Worm (Caenorhabditis elegans): ENCODE measurements around the gene F19G12.1.
A peak's percentile ranks its signal among the peaks of the same experiment; 100 is the strongest.

The F19G12.1 gene

DNA sequence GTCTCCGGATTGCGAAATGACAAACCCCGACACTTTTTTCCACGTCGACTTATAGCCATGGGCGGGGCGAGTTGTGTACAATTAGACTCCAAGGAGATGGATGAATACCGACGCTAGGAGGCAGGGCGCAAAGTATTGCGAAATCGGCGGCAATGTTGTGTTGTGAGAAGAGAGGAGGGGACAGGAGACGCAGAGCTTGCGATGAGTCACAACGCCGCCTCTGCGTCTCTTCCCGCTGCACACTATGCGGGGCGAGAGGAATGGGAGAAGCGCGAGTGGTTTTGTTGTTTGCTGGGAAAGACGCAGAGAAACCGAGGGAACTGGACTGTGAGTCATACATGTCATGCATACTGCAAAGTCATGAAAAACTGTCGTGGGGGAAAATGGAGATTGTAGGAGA lies 23.6 kb downstream of the F19G12.1 start:
- TF ChIP-seq pes-1 (GFP tag; IDR thresholded peaks at IDR 0.05), result no peak
- peak; percentile 79 for TF ChIP-seq hmg-4 (GFP tag; optimal IDR thresholded peaks at IDR 0.05)
- peak; percentile 67; the same call in 1 of the 2 replicates for TF ChIP-seq scrt-1 (GFP tag; IDR thresholded peaks at IDR 0.05)

DNA sequence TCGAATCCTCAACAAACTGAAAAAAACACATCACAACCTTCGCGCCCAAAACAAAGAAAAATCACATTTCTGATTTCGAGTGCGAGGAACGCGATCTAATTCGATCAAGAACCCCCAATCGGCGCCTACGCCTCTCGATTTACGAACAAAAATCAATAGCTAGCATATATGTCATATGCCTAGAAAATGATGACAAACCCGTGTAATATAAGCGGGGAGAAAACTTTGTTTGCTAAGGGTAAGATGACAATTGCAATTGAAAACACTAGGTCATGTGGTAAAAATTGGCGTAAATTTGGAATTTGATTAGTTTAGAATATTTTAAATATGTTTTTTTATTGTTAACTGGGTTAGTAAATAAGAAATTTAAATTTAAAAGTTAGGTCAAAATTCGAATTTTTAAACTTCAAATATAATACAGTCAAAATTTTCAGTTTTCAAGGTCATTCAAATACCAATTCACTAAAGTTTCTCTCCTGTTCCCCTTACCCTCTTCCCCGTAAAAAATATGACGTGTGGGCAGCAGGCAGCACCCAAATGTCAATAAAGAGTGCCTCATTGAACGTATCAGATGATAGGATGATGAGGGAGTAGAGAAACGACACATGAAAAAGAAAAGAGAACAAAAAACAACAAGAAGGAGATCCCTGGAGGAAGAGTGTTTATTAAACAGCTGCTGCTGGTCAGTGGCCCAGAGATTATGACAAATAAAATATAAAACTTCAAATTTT lies 25.7 kb downstream of the F19G12.1 start:
- TF ChIP-seq F13C5.2 (tag; optimal IDR thresholded peaks at IDR 0.05) (no peak), ceh-36 (tag; optimal IDR thresholded peaks at IDR 0.05) (no peak), hnd-1 (tag; optimal IDR thresholded peaks at IDR 0.05) (no peak), flt-1 (GFP tag; IDR thresholded peaks at IDR 0.05) (no peak), ama-1 (optimal IDR thresholded peaks at IDR 0.05) (no peak), tbx-11 (GFP tag; IDR thresholded peaks at IDR 0.05) (no peak), aly-1 (tag; optimal IDR thresholded peaks at IDR 0.05) (no peak), ets-7 (tag; optimal IDR thresholded peaks at IDR 0.05) (no peak), scrt-1 (GFP tag; IDR thresholded peaks at IDR 0.05) (no peak), hmg-4 (GFP tag; optimal IDR thresholded peaks at IDR 0.05) (no peak), hmbx-1 (tag; optimal IDR thresholded peaks at IDR 0.05) (no peak), pes-1 (GFP tag; IDR thresholded peaks at IDR 0.05) (no peak), tbx-37 (GFP tag; conservative IDR thresholded peaks at IDR 0.05) (no peak), ceh-13 (GFP tag; optimal IDR thresholded peaks at IDR 0.05) (no peak), tra-4 (tag; optimal IDR thresholded peaks at IDR 0.05) (no peak), sea-1 (GFP tag; conservative IDR thresholded peaks at IDR 0.05) (no peak), B0310.2 (tag; optimal IDR thresholded peaks at IDR 0.05) (no peak)

DNA sequence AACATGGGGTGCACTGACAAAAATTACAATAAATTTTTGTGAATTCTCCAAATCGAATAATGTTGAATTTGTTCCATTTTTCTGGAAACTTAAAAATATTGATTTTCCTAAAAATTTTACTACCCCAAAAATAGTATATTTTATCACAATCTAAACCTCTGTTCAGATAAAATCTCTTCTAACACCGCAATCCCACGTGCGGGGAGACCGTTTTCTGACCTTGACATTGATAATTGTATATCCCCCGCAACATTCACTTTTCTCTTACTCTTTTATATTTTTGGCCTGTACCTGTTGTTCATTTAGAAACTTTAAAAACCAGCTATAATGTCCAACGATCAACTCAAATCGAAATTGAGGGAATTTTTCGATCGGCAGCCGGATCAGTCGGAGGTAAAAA lies 28.0 kb downstream of the F19G12.1 start, which contains the start of gene D1005.2:
Gene D1005.2 (plus strand): TSS at position 230 of the 400 bp plus-strand sequence.
- TF ChIP-seq hmbx-1 (tag; optimal IDR thresholded peaks at IDR 0.05) (no peak), tbx-37 (GFP tag; conservative IDR thresholded peaks at IDR 0.05) (no peak), F13C5.2 (tag; optimal IDR thresholded peaks at IDR 0.05) (no peak), aly-1 (tag; optimal IDR thresholded peaks at IDR 0.05) (no peak), tbx-11 (GFP tag; IDR thresholded peaks at IDR 0.05) (no peak), scrt-1 (GFP tag; IDR thresholded peaks at IDR 0.05) (no peak), sea-1 (GFP tag; conservative IDR thresholded peaks at IDR 0.05) (no peak), hmg-4 (GFP tag; optimal IDR thresholded peaks at IDR 0.05) (no peak), tra-4 (tag; optimal IDR thresholded peaks at IDR 0.05) (no peak)

DNA sequence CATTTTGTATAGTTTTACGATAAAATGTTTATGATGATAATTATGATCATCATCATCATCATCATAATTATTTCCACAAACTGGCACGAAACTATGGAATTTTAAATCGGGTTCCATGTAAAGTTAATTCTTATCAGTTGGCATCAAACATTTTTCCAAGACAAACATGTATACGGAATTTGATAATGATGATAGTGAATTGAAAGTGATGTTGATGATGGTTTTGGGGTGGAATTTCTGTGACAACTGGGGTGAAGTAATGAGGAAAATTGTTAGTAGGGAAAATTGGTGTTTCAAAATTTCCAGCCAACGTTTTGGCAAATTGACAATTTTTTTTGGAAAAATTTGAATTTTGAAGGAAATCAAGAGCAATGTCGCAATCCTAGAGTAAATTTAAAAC lies 28.9 kb downstream of the F19G12.1 start:
- TF ChIP-seq tbx-11 (GFP tag; IDR thresholded peaks at IDR 0.05) (no peak), tbx-37 (GFP tag; conservative IDR thresholded peaks at IDR 0.05) (no peak), ama-1 (optimal IDR thresholded peaks at IDR 0.05) (no peak), sea-1 (GFP tag; conservative IDR thresholded peaks at IDR 0.05) (no peak), B0310.2 (tag; optimal IDR thresholded peaks at IDR 0.05) (no peak), tra-4 (tag; optimal IDR thresholded peaks at IDR 0.05) (no peak)

DNA sequence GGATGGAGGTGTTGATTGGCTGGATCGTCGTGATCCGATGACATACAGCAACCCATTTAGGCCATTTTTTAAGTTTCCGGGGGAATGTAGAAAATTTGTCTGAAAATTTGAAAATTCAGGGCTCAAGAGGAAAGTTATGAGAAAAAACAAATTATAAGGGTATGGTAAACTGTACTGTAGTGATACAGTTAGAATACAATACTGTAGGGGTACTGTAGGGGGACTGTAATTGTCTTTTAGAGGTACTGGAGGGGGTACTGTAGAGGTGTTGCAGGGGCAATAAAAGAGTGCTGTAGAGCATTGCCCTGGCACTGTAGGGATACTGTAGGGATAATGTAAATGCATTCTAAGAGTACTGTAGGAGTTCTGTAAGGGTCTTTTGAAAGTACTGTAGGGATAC lies 33.9 kb downstream of the F19G12.1 start, which contains the start of gene D1005.6:
Gene D1005.6 (minus strand): TSS at position 101 of the 400 bp plus-strand sequence.
- TF ChIP-seq F13C5.2 (tag; optimal IDR thresholded peaks at IDR 0.05) (no peak), ets-7 (tag; optimal IDR thresholded peaks at IDR 0.05) (no peak), flt-1 (GFP tag; IDR thresholded peaks at IDR 0.05) (no peak), tbx-11 (GFP tag; IDR thresholded peaks at IDR 0.05) (no peak), hmg-4 (GFP tag; optimal IDR thresholded peaks at IDR 0.05) (no peak), ceh-13 (GFP tag; optimal IDR thresholded peaks at IDR 0.05) (no peak), ama-1 (optimal IDR thresholded peaks at IDR 0.05) (no peak), B0310.2 (tag; optimal IDR thresholded peaks at IDR 0.05) (no peak), tra-4 (tag; optimal IDR thresholded peaks at IDR 0.05) (no peak)

DNA sequence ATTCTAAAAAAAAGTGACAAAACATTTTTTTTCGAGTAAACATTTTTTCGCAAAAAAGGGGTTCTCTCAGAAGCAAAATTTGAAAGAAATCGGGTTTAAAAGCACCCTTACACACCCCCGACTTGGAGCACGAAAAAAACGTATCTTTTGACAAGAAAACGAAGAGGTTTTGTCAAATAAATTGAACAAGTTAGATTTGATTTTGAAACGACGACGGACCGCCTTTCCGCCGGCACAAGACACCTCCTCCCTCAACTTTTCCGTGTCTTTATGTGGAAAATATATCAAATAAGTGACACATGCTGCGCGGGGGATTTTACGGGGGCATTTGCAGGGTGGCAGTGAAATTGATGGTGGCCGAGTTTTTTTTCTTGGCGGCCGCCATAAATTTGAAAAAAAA lies 37.2 kb downstream of the F19G12.1 start:
- TF ChIP-seq aly-1 (tag; optimal IDR thresholded peaks at IDR 0.05) (no peak), ceh-13 (GFP tag; optimal IDR thresholded peaks at IDR 0.05) (no peak), F13C5.2 (tag; optimal IDR thresholded peaks at IDR 0.05) (no peak), ets-7 (tag; optimal IDR thresholded peaks at IDR 0.05) (no peak), scrt-1 (GFP tag; IDR thresholded peaks at IDR 0.05) (no peak), hmbx-1 (tag; optimal IDR thresholded peaks at IDR 0.05) (no peak), hnd-1 (tag; optimal IDR thresholded peaks at IDR 0.05) (no peak), sea-1 (GFP tag; conservative IDR thresholded peaks at IDR 0.05) (no peak), flt-1 (GFP tag; IDR thresholded peaks at IDR 0.05) (no peak), hmg-4 (GFP tag; optimal IDR thresholded peaks at IDR 0.05) (no peak), ama-1 (optimal IDR thresholded peaks at IDR 0.05) (no peak), tra-4 (tag; optimal IDR thresholded peaks at IDR 0.05) (no peak)

DNA sequence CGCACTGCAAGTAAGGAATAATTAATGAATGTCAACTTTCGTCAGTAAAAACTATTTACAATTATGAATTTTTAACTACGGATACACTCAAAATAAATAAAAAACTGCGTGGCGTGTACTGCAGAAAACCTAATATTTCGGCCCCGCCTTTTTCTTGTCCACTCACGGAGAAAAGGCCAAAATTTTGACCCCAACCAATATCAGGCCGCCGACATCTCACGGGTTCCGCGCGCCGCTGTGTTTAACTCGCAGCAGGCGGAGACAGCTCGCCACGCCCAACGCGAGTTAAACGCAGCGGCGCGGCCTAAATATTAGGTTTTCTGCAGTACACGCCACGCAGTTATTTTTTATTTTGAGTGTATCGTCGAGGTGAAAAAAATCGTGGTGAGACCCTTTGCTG lies 40.4 kb downstream of the F19G12.1 start:
- TF ChIP-seq aly-1 (tag; optimal IDR thresholded peaks at IDR 0.05), result no peak
- no peak for TF ChIP-seq hnd-1 (tag; optimal IDR thresholded peaks at IDR 0.05)
- TF ChIP-seq pes-1 (GFP tag; IDR thresholded peaks at IDR 0.05), result no peak
- no peak for TF ChIP-seq flt-1 (GFP tag; IDR thresholded peaks at IDR 0.05)
- no peak for TF ChIP-seq F13C5.2 (tag; optimal IDR thresholded peaks at IDR 0.05)
- TF ChIP-seq scrt-1 (GFP tag; IDR thresholded peaks at IDR 0.05), result no peak
- no peak for TF ChIP-seq sea-1 (GFP tag; conservative IDR thresholded peaks at IDR 0.05)
- TF ChIP-seq tra-4 (tag; optimal IDR thresholded peaks at IDR 0.05), result no peak
- no peak for TF ChIP-seq ceh-36 (tag; optimal IDR thresholded peaks at IDR 0.05)
- no peak for TF ChIP-seq ceh-13 (GFP tag; optimal IDR thresholded peaks at IDR 0.05)

DNA sequence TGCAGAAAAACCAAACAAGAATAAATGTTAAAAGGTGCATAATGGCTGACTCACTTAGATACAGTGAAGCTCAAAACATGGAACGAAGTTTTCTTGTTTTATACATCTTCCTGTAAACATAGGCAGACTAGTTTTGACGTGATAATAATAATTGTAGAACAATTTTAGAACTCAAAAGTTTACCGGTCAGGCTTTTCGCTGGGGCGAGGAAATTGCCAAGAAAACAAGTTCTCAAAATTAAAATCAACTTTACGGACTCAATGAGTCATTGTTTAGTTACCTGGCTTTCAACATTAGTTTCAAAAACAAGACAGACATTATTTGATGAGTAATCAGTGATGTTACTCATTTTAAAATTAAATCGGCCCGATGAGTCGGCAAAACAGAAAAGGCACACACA lies 42.1 kb downstream of the F19G12.1 start, which contains the start of gene D1005.5:
Gene D1005.5 (minus strand): TSS at position 101 of the 400 bp plus-strand sequence.
- TF ChIP-seq ama-1 (optimal IDR thresholded peaks at IDR 0.05), result no peak
- no peak for TF ChIP-seq tbx-37 (GFP tag; conservative IDR thresholded peaks at IDR 0.05)
- no peak for TF ChIP-seq tra-4 (tag; optimal IDR thresholded peaks at IDR 0.05)

All from whole organism, early embryonic.